Worm (Caenorhabditis elegans): ENCODE data around the gene nhr-137.

The nhr-137 gene

ce11 chrX:6692896-6693295, 24.1 kb upstream of the nhr-137 start:
- TF ChIP-seq F13C5.2 (tag; optimal IDR thresholded peaks at IDR 0.05) (no peak), sea-1 (GFP tag; conservative IDR thresholded peaks at IDR 0.05) (no peak), aly-1 (tag; optimal IDR thresholded peaks at IDR 0.05) (no peak), tra-4 (tag; optimal IDR thresholded peaks at IDR 0.05) (no peak), tbx-11 (GFP tag; IDR thresholded peaks at IDR 0.05) (no peak), B0310.2 (tag; optimal IDR thresholded peaks at IDR 0.05) (no peak), hmbx-1 (tag; optimal IDR thresholded peaks at IDR 0.05) (no peak), tbx-37 (GFP tag; conservative IDR thresholded peaks at IDR 0.05) (no peak), ceh-36 (tag; optimal IDR thresholded peaks at IDR 0.05) (no peak)

ce11 chrX:6691653-6692052, 22.8 kb upstream of the nhr-137 start:
- no peak for TF ChIP-seq hmg-4 (GFP tag; optimal IDR thresholded peaks at IDR 0.05)
- no peak for TF ChIP-seq aly-1 (tag; optimal IDR thresholded peaks at IDR 0.05)
- no peak for TF ChIP-seq F13C5.2 (tag; optimal IDR thresholded peaks at IDR 0.05)
- TF ChIP-seq tra-4 (tag; optimal IDR thresholded peaks at IDR 0.05) = no peak

ce11 chrX:6689985-6690384, 21.2 kb upstream of the nhr-137 start, which contains the start of gene F38B6.6:
F38B6.6 (minus strand) TSS chrX:6690085.
- TF ChIP-seq tra-4 (tag; optimal IDR thresholded peaks at IDR 0.05) (no peak), ceh-36 (tag; optimal IDR thresholded peaks at IDR 0.05) (no peak), F13C5.2 (tag; optimal IDR thresholded peaks at IDR 0.05) (no peak), ama-1 (optimal IDR thresholded peaks at IDR 0.05) (no peak), tbx-11 (GFP tag; IDR thresholded peaks at IDR 0.05) (no peak), ceh-13 (GFP tag; optimal IDR thresholded peaks at IDR 0.05) (no peak), scrt-1 (GFP tag; IDR thresholded peaks at IDR 0.05) (no peak), hmbx-1 (tag; optimal IDR thresholded peaks at IDR 0.05) (no peak), hnd-1 (tag; optimal IDR thresholded peaks at IDR 0.05) (no peak), hmg-4 (GFP tag; optimal IDR thresholded peaks at IDR 0.05) (no peak)

- TF ChIP-seq tbx-37 (GFP tag; conservative IDR thresholded peaks at IDR 0.05) (no peak), hmg-4 (GFP tag; optimal IDR thresholded peaks at IDR 0.05) (no peak), sea-1 (GFP tag; conservative IDR thresholded peaks at IDR 0.05) (no peak), tbx-11 (GFP tag; IDR thresholded peaks at IDR 0.05) (no peak), ceh-13 (GFP tag; optimal IDR thresholded peaks at IDR 0.05) (no peak), B0310.2 (tag; optimal IDR thresholded peaks at IDR 0.05) (no peak), pes-1 (GFP tag; IDR thresholded peaks at IDR 0.05) (no peak), ets-7 (tag; optimal IDR thresholded peaks at IDR 0.05) (no peak), tra-4 (tag; optimal IDR thresholded peaks at IDR 0.05) (no peak), F13C5.2 (tag; optimal IDR thresholded peaks at IDR 0.05) (no peak), ceh-36 (tag; optimal IDR thresholded peaks at IDR 0.05) (no peak)
Observed at ce11 chrX:6688953-6689562, 20.2 kb upstream of the nhr-137 start.

ce11 chrX:6687756-6688155, 18.9 kb upstream of the nhr-137 start:
- TF ChIP-seq F13C5.2 (tag; optimal IDR thresholded peaks at IDR 0.05) (no peak), hmbx-1 (tag; optimal IDR thresholded peaks at IDR 0.05) (no peak), pes-1 (GFP tag; IDR thresholded peaks at IDR 0.05) (no peak), flt-1 (GFP tag; IDR thresholded peaks at IDR 0.05) (no peak), ama-1 (optimal IDR thresholded peaks at IDR 0.05) (no peak), hnd-1 (tag; optimal IDR thresholded peaks at IDR 0.05) (no peak), B0310.2 (tag; optimal IDR thresholded peaks at IDR 0.05) (no peak), tbx-37 (GFP tag; conservative IDR thresholded peaks at IDR 0.05) (no peak), hmg-4 (GFP tag; optimal IDR thresholded peaks at IDR 0.05) (no peak)

- TF ChIP-seq ceh-13 (GFP tag; optimal IDR thresholded peaks at IDR 0.05) (no peak), tbx-11 (GFP tag; IDR thresholded peaks at IDR 0.05) (no peak)
Observed at ce11 chrX:6687345-6687744, 18.5 kb upstream of the nhr-137 start.

- TF ChIP-seq sea-1 (GFP tag; conservative IDR thresholded peaks at IDR 0.05) = no peak
- TF ChIP-seq flt-1 (GFP tag; IDR thresholded peaks at IDR 0.05) = no peak
- TF ChIP-seq ceh-13 (GFP tag; optimal IDR thresholded peaks at IDR 0.05) = no peak
- no peak for TF ChIP-seq scrt-1 (GFP tag; IDR thresholded peaks at IDR 0.05)
- no peak for TF ChIP-seq hmbx-1 (tag; optimal IDR thresholded peaks at IDR 0.05)
- no peak for TF ChIP-seq F13C5.2 (tag; optimal IDR thresholded peaks at IDR 0.05)
- no peak for TF ChIP-seq tbx-37 (GFP tag; conservative IDR thresholded peaks at IDR 0.05)
- no peak for TF ChIP-seq aly-1 (tag; optimal IDR thresholded peaks at IDR 0.05)
- TF ChIP-seq B0310.2 (tag; optimal IDR thresholded peaks at IDR 0.05) = no peak
- TF ChIP-seq tra-4 (tag; optimal IDR thresholded peaks at IDR 0.05) = no peak
- no peak for TF ChIP-seq ama-1 (optimal IDR thresholded peaks at IDR 0.05)
- no peak for TF ChIP-seq hmg-4 (GFP tag; optimal IDR thresholded peaks at IDR 0.05)
- TF ChIP-seq hnd-1 (tag; optimal IDR thresholded peaks at IDR 0.05) = no peak
- TF ChIP-seq tbx-11 (GFP tag; IDR thresholded peaks at IDR 0.05) = no peak
- TF ChIP-seq ets-7 (tag; optimal IDR thresholded peaks at IDR 0.05) = no peak
- no peak for TF ChIP-seq ceh-36 (tag; optimal IDR thresholded peaks at IDR 0.05)
- TF ChIP-seq pes-1 (GFP tag; IDR thresholded peaks at IDR 0.05) = no peak
Observed at ce11 chrX:6682683-6683082, 13.9 kb upstream of the nhr-137 start, which contains the start of gene F38B6.8. F38B6.8 (minus strand) TSS chrX:6682783.

- TF ChIP-seq B0310.2 (tag; optimal IDR thresholded peaks at IDR 0.05) = no peak
- TF ChIP-seq ama-1 (optimal IDR thresholded peaks at IDR 0.05) = no peak
- no peak for TF ChIP-seq flt-1 (GFP tag; IDR thresholded peaks at IDR 0.05)
- no peak for TF ChIP-seq aly-1 (tag; optimal IDR thresholded peaks at IDR 0.05)
- TF ChIP-seq ceh-13 (GFP tag; optimal IDR thresholded peaks at IDR 0.05) = no peak
- TF ChIP-seq ceh-36 (tag; optimal IDR thresholded peaks at IDR 0.05) = no peak
- no peak for TF ChIP-seq hmg-4 (GFP tag; optimal IDR thresholded peaks at IDR 0.05)
- TF ChIP-seq tbx-37 (GFP tag; conservative IDR thresholded peaks at IDR 0.05) = no peak
- no peak for TF ChIP-seq scrt-1 (GFP tag; IDR thresholded peaks at IDR 0.05)
- no peak for TF ChIP-seq sea-1 (GFP tag; conservative IDR thresholded peaks at IDR 0.05)
- TF ChIP-seq pes-1 (GFP tag; IDR thresholded peaks at IDR 0.05) = no peak
- TF ChIP-seq F13C5.2 (tag; optimal IDR thresholded peaks at IDR 0.05) = no peak
- no peak for TF ChIP-seq ets-7 (tag; optimal IDR thresholded peaks at IDR 0.05)
- TF ChIP-seq tra-4 (tag; optimal IDR thresholded peaks at IDR 0.05) = no peak
- no peak for TF ChIP-seq tbx-11 (GFP tag; IDR thresholded peaks at IDR 0.05)
- no peak for TF ChIP-seq hnd-1 (tag; optimal IDR thresholded peaks at IDR 0.05)
- no peak for TF ChIP-seq hmbx-1 (tag; optimal IDR thresholded peaks at IDR 0.05)
Observed at ce11 chrX:6674333-6674919, 5.6 kb upstream of the nhr-137 start, which contains the start of gene F38B6.4. F38B6.4 (plus strand) TSS chrX:6674869.

All from whole organism, early embryonic.